Worm (Caenorhabditis elegans) whole organism, L3 larva: Measurements from ENCODE around the gene zig-2.

ENCODE experiments used
- ama-1 ChIP-seq: fragments of 150-350 bp; optimal IDR thresholded peaks from 2 replicates; lab custom pipeline; 2018
- ceh-82 ChIP-seq: fragments of 150-350 bp; optimal IDR thresholded peaks from 2 replicates; lab custom pipeline; 2014; ENCODE audit warnings: missing biosample characterization, missing genetic modification characterization
- lin-39 ChIP-seq: fragments of 150-350 bp; optimal IDR thresholded peaks from 2 replicates; lab custom pipeline; 2018; ENCODE audit warnings: missing biosample characterization, missing genetic modification reagents, missing genetic modification characterization
- tbx-2 ChIP-seq: sonication (generic microtip); optimal IDR thresholded peaks from 2 replicates; lab custom pipeline; 2016; ENCODE audit warnings: mild to moderate bottlenecking, missing genetic modification characterization, missing compliant biosample characterization
- zag-1 ChIP-seq: fragments of 150-350 bp; optimal IDR thresholded peaks from 2 replicates; lab custom pipeline; 2014; ENCODE audit warnings: missing biosample characterization, missing genetic modification characterization

DNA sequence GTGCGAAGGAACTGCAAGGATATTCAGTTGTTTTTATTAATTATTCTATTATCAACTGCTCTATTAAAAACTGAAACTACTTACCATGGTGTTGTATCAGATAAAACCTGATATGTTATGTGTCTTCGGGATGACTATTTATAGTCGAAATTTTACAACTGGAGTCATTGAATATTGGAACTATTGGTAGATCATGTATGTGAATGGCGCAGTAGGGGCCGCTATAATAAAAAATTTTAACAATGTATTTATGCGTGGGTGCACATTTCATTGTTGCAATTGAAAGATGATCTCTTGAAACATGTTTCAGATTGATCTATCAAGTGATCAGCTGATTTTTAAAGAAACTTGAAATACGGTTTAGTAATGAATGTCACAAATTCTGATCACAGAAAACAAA is 17.7 kb upstream of the zig-2 start, which contains the start of gene nspc-14:
- TF ChIP-seq zag-1 (tag; lab: Kevin White, UChicago) (no peak), lin-39 (tag; lab: Kevin White, UChicago) (no peak), ceh-82 (tag; lab: Kevin White, UChicago) (no peak), ama-1 (lab: Kevin White, UChicago) (no peak), tbx-2 (no peak)
